Fruit fly (Drosophila melanogaster) whole organism, embryonic: ENCODE data around the gene Shawn.

Experiments used
- Antp ChIP-seq: fragments of 200-800 bp; sonication (Bioruptor generic); optimal IDR thresholded peaks from 3 replicates; lab custom pipeline; 2016; ENCODE audit warnings: missing biosample characterization, missing genetic modification characterization
- Atf-2 ChIP-seq: fragments of 200-800 bp; sonication (Bioruptor generic); optimal IDR thresholded peaks from 2 replicates; lab custom pipeline; 2016; ENCODE audit warnings: missing biosample characterization, missing genetic modification characterization
- B-H2 ChIP-seq: fragments of 200-800 bp; sonication (Bioruptor generic); optimal IDR thresholded peaks from 2 replicates; lab custom pipeline; 2018; ENCODE audit warnings: missing biosample characterization, mild to moderate bottlenecking, missing genetic modification characterization
- CG10274 ChIP-seq: fragments of 200-800 bp; sonication (Bioruptor generic); optimal IDR thresholded peaks from 3 replicates; lab custom pipeline; 2017; ENCODE audit warnings: missing biosample characterization, mild to moderate bottlenecking, missing genetic modification characterization
- CG10979 ChIP-seq: fragments of 200-800 bp; sonication (Bioruptor generic); optimal IDR thresholded peaks from 2 replicates; lab custom pipeline; 2018; ENCODE audit warnings: missing biosample characterization, mild to moderate bottlenecking, missing genetic modification characterization, moderate library complexity
- CG11560 ChIP-seq: fragments of 200-800 bp; sonication (Bioruptor generic); IDR thresholded peaks from 3 replicates; pipeline ENCODE4 v1.3.6; 2022; ENCODE audit warnings: missing biosample characterization, missing genetic modification characterization
- CG1233 ChIP-seq: fragments of 200-800 bp; sonication (Bioruptor generic); optimal IDR thresholded peaks from 4 replicates; lab custom pipeline; 2018; ENCODE audit warnings: missing biosample characterization, mild to moderate bottlenecking, missing genetic modification characterization
- CG14441 ChIP-seq: fragments of 200-800 bp; sonication (Bioruptor generic); IDR thresholded peaks from 2 replicates; pipeline ENCODE4 v1.3.6; 2022; ENCODE audit warnings: missing biosample characterization, missing genetic modification characterization
- CG16863 ChIP-seq: fragments of 200-800 bp; sonication (Bioruptor generic); optimal IDR thresholded peaks from 3 replicates; lab custom pipeline; 2016; ENCODE audit warnings: missing biosample characterization, missing genetic modification characterization
- CG17802 ChIP-seq: fragments of 200-800 bp; sonication (Bioruptor generic); optimal IDR thresholded peaks from 2 replicates; lab custom pipeline; 2018; ENCODE audit warnings: missing biosample characterization, mild to moderate bottlenecking, missing genetic modification characterization, moderate library complexity
- CG2875 ChIP-seq: fragments of 200-800 bp; sonication (Bioruptor generic); optimal IDR thresholded peaks from 2 replicates; lab custom pipeline; 2017; ENCODE audit warnings: missing biosample characterization, mild to moderate bottlenecking, missing genetic modification characterization, missing genetic modification reagents
- CG30431 ChIP-seq: fragments of 200-800 bp; sonication (Bioruptor generic); optimal IDR thresholded peaks from 2 replicates; lab custom pipeline; 2017; ENCODE audit warnings: missing biosample characterization, missing genetic modification characterization
- CG32532 ChIP-seq: fragments of 200-800 bp; sonication (Bioruptor generic); IDR thresholded peaks from 2 replicates; pipeline ENCODE4 v1.3.6; 2022; ENCODE audit warnings: missing biosample characterization, missing genetic modification characterization
- CG3281 ChIP-seq: fragments of 200-800 bp; sonication (Bioruptor generic); optimal IDR thresholded peaks from 3 replicates; lab custom pipeline; 2017; ENCODE audit warnings: missing biosample characterization, mild to moderate bottlenecking, missing genetic modification characterization
- CG34422 ChIP-seq: fragments of 200-800 bp; sonication (Bioruptor generic); IDR thresholded peaks from 3 replicates; pipeline ENCODE4 v1.3.6; 2022; ENCODE audit warnings: missing biosample characterization, missing genetic modification characterization
- CG4854 ChIP-seq: fragments of 200-800 bp; sonication (Bioruptor generic); optimal IDR thresholded peaks from 2 replicates; lab custom pipeline; 2016; ENCODE audit warnings: missing biosample characterization, missing genetic modification characterization, inconsistent platforms
- CG5180 ChIP-seq: fragments of 200-800 bp; sonication (Bioruptor generic); optimal IDR thresholded peaks from 3 replicates; lab custom pipeline; 2017; ENCODE audit warnings: missing biosample characterization, missing genetic modification characterization, mild to moderate bottlenecking, moderate library complexity, missing genetic modification reagents
- CG6254 ChIP-seq: fragments of 200-800 bp; sonication (Bioruptor generic); optimal IDR thresholded peaks from 3 replicates; lab custom pipeline; 2017; ENCODE audit warnings: mild to moderate bottlenecking, missing biosample characterization, missing genetic modification reagents, missing genetic modification characterization
- CG6813 ChIP-seq: fragments of 200-800 bp; sonication (Bioruptor generic); optimal IDR thresholded peaks from 2 replicates; lab custom pipeline; 2017; ENCODE audit warnings: missing biosample characterization, missing genetic modification characterization, mild to moderate bottlenecking, moderate library complexity, missing genetic modification reagents
- CG8924 ChIP-seq: fragments of 200-800 bp; optimal IDR thresholded peaks from 3 replicates; lab custom pipeline; 2019; ENCODE audit warnings: missing biosample characterization, mild to moderate bottlenecking, missing genetic modification characterization, moderate library complexity
- CG9817 ChIP-seq: fragments of 200-800 bp; sonication (Bioruptor generic); optimal IDR thresholded peaks from 2 replicates; lab custom pipeline; 2018; ENCODE audit warnings: missing biosample characterization, mild to moderate bottlenecking, missing genetic modification characterization, moderate library complexity
- CHES-1-like ChIP-seq: fragments of 200-800 bp; sonication (Bioruptor generic); optimal IDR thresholded peaks from 2 replicates; lab custom pipeline; 2016; ENCODE audit warnings: missing biosample characterization, missing genetic modification characterization
- Dfd ChIP-seq, 2 experiments: fragments of >200 bp; optimal IDR thresholded peaks; 2 replicates each; lab custom pipeline; 2017; ENCODE audit warnings: missing biosample characterization in 2 of 2, missing genetic modification characterization in 2 of 2
- Dip2 ChIP-seq: fragments of 200-800 bp; sonication (Bioruptor generic); IDR thresholded peaks from 2 replicates; pipeline ENCODE4 v1.3.6; 2022; ENCODE audit warnings: missing biosample characterization, missing genetic modification characterization
- ERR ChIP-seq: fragments of 200-800 bp; sonication (Bioruptor generic); optimal IDR thresholded peaks from 2 replicates; lab custom pipeline; 2016; ENCODE audit warnings: missing biosample characterization, missing genetic modification characterization
- Gsc ChIP-seq: fragments of 200-800 bp; sonication (Bioruptor generic); IDR thresholded peaks from 2 replicates; pipeline ENCODE4 v1.3.6; 2022; ENCODE audit warnings: missing biosample characterization, missing genetic modification characterization
- Rx ChIP-seq: fragments of 200-800 bp; sonication (Bioruptor generic); IDR thresholded peaks from 2 replicates; pipeline ENCODE4 v1.3.6; 2022; ENCODE audit warnings: missing biosample characterization, missing genetic modification characterization
- Spps ChIP-seq: fragments of 200-800 bp; sonication (Bioruptor generic); optimal IDR thresholded peaks from 2 replicates; lab custom pipeline; 2018; ENCODE audit warnings: missing biosample characterization, mild to moderate bottlenecking, missing genetic modification characterization
- al ChIP-seq: fragments of 200-800 bp; sonication (Bioruptor generic); IDR thresholded peaks from 2 replicates; pipeline ENCODE4 v1.3.6; 2022; ENCODE audit warnings: missing biosample characterization, missing genetic modification characterization
- ara ChIP-seq: fragments of 200-800 bp; sonication (Bioruptor generic); IDR thresholded peaks from 2 replicates; pipeline ENCODE4 v1.3.6; 2022; ENCODE audit warnings: missing biosample characterization, missing genetic modification characterization
- ato ChIP-seq: fragments of 200-800 bp; sonication (Bioruptor generic); IDR thresholded peaks from 2 replicates; pipeline ENCODE4 v1.3.6; 2022; ENCODE audit warnings: missing biosample characterization, missing genetic modification characterization; ENCODE audit not compliant: partially characterized antibody
- chn ChIP-seq: fragments of 200-800 bp; sonication (Bioruptor generic); optimal IDR thresholded peaks from 2 replicates; lab custom pipeline; 2016; ENCODE audit warnings: missing biosample characterization, missing genetic modification characterization
- crp ChIP-seq, 2 experiments: fragments of 200-800 bp; sonication (Bioruptor generic); optimal IDR thresholded peaks; 2 replicates in 1 of 2; 3 replicates in 1 of 2; lab custom pipeline; 2017; ENCODE audit warnings: missing biosample characterization in 2 of 2, missing genetic modification characterization in 2 of 2, mild to moderate bottlenecking in 1 of 2, moderate library complexity in 1 of 2
- da ChIP-seq: fragments of 200-800 bp; sonication (Bioruptor generic); optimal IDR thresholded peaks from 2 replicates; lab custom pipeline; 2016; ENCODE audit warnings: missing biosample characterization, missing genetic modification characterization
- dimm ChIP-seq: fragments of 200-800 bp; sonication (Bioruptor generic); IDR thresholded peaks from 2 replicates; pipeline ENCODE4 v1.3.6; 2022; ENCODE audit warnings: missing biosample characterization, missing genetic modification characterization
- disco-r ChIP-seq: fragments of 200-800 bp; sonication (Bioruptor generic); optimal IDR thresholded peaks from 2 replicates; lab custom pipeline; 2016; ENCODE audit warnings: missing biosample characterization, missing genetic modification characterization
- grau ChIP-seq: fragments of 200-800 bp; optimal IDR thresholded peaks from 3 replicates; lab custom pipeline; 2019; ENCODE audit warnings: missing biosample characterization, mild to moderate bottlenecking, missing genetic modification characterization, moderate library complexity
- grn ChIP-seq: fragments of 200-800 bp; sonication (Bioruptor generic); optimal IDR thresholded peaks from 3 replicates; lab custom pipeline; 2017; ENCODE audit warnings: missing biosample characterization, missing genetic modification characterization
- kah ChIP-seq: fragments of 200-800 bp; sonication (Bioruptor generic); optimal IDR thresholded peaks from 2 replicates; lab custom pipeline; 2018; ENCODE audit warnings: missing biosample characterization, mild to moderate bottlenecking, missing genetic modification characterization
- luna ChIP-seq: fragments of 200-800 bp; sonication (Bioruptor generic); optimal IDR thresholded peaks from 2 replicates; lab custom pipeline; 2016; ENCODE audit warnings: missing biosample characterization, missing genetic modification characterization
- p53 ChIP-seq: fragments of 200-800 bp; sonication (Bioruptor generic); optimal IDR thresholded peaks from 2 replicates; lab custom pipeline; 2016; ENCODE audit warnings: missing biosample characterization, missing genetic modification characterization
- pho ChIP-seq: fragments of 200-800 bp; sonication (Bioruptor generic); optimal IDR thresholded peaks from 2 replicates; lab custom pipeline; 2016; ENCODE audit warnings: missing biosample characterization, missing genetic modification characterization
- phol ChIP-seq: fragments of 200-800 bp; sonication (Bioruptor generic); optimal IDR thresholded peaks from 3 replicates; lab custom pipeline; 2018; ENCODE audit warnings: missing biosample characterization, mild to moderate bottlenecking, missing genetic modification characterization, moderate library complexity
- prd ChIP-seq, 3 experiments: fragments of >200 bp in 2 of 3; fragments of 200-800 bp in 1 of 3; sonication (Bioruptor generic) in 1 of 3; optimal IDR thresholded peaks in 2 of 3; IDR thresholded peaks in 1 of 3; 2 replicates in 2 of 3; 3 replicates in 1 of 3; pipeline versions ENCODE4 v1.3.6 to Lab custom; 2017 to 2022; ENCODE audit warnings: missing biosample characterization in 1 of 3, missing genetic modification characterization in 1 of 3
- scrt ChIP-seq: fragments of 200-800 bp; sonication (Bioruptor generic); optimal IDR thresholded peaks from 2 replicates; lab custom pipeline; 2018; ENCODE audit warnings: missing biosample characterization, mild to moderate bottlenecking, missing genetic modification characterization, moderate library complexity
- sens ChIP-seq: fragments of 200-800 bp; sonication (Bioruptor generic); peaks from one replicate; lab custom pipeline; 2016; ENCODE audit warnings: missing biosample characterization, missing genetic modification characterization
- slbo ChIP-seq: fragments of 200-800 bp; sonication (Bioruptor generic); IDR thresholded peaks from 2 replicates; pipeline ENCODE4 v1.3.6; 2022; ENCODE audit warnings: missing biosample characterization, missing genetic modification characterization
- sob ChIP-seq: fragments of 200-800 bp; sonication (Bioruptor generic); IDR thresholded peaks from 2 replicates; pipeline ENCODE4 v1.3.6; 2022; ENCODE audit warnings: missing biosample characterization, missing genetic modification characterization
- tup ChIP-seq: fragments of 200-800 bp; sonication (Bioruptor generic); optimal IDR thresholded peaks from 2 replicates; lab custom pipeline; 2016; ENCODE audit warnings: missing biosample characterization, mild to moderate bottlenecking, missing genetic modification characterization, moderate library complexity
- zen ChIP-seq: fragments of 200-800 bp; sonication (Bioruptor generic); optimal IDR thresholded peaks from 3 replicates; lab custom pipeline; 2018; ENCODE audit warnings: missing biosample characterization, mild to moderate bottlenecking, missing genetic modification characterization, moderate library complexity

The Shawn gene

dm6 chrX:19565714-19566316 is 45.5 kb upstream of the Shawn start, which contains the start of the genes Grip84 and car (continued):
- TF ChIP-seq CG17802 (tag; lab: Kevin White, UChicago) (peak; percentile 94), B-H2 (GFP tag; lab: Kevin White, UChicago) (no peak), grau (tag; lab: Kevin White, UChicago) (peak; percentile 81), prd (optimal IDR thresholded peaks at IDR 0.05; lab: Kevin White, UChicago) (no peak), prd (GFP tag; IDR thresholded peaks at IDR 0.05; lab: Robert Waterston, UW) (peak; percentile 77), ara (no peak), Dfd (GFP tag; optimal IDR thresholded peaks at IDR 0.05; lab: Kevin White, UChicago) (peak in 1 of 2 experiments; percentile 24), chn (GFP tag; lab: Kevin White, UChicago) (peak; percentile 20), slbo (GFP tag; lab: Robert Waterston, UW) (peak; percentile 84), CHES-1-like (GFP tag; lab: Kevin White, UChicago) (no peak), grn (GFP tag; lab: Kevin White, UChicago) (no peak), CG10274 (GFP tag; lab: Kevin White, UChicago) (no peak), CG1233 (GFP tag; lab: Kevin White, UChicago) (peak; percentile 43), disco-r (no peak), zen (peak; percentile 61), CG34422 (peak; percentile 43; the same call in 1 of the 3 replicates), scrt (GFP tag; lab: Kevin White, UChicago) (no peak), Antp (peak; percentile 44), CG32532 (GFP tag; lab: Robert Waterston, UW) (peak; percentile 93), CG10979 (tag; lab: Kevin White, UChicago) (peak; percentile 60), kah (no peak), pho (GFP tag; lab: Kevin White, UChicago) (peak; percentile 55), Rx (GFP tag; lab: Robert Waterston, UW) (no peak), ERR (no peak), phol (tag; lab: Kevin White, UChicago) (peak; percentile 83), sens (GFP tag; lab: Kevin White, UChicago) (peak; percentile 91), Dip2 (GFP tag; lab: Robert Waterston, UW) (no peak), CG30431 (peak; percentile 56), Atf-2 (no peak), sob (peak; percentile 66), CG11560 (tag; lab: Robert Waterston, UW) (0 out of 3 replicates have a peak, but pooled peaks have one; percentile 51), CG5180 (GFP tag; lab: Kevin White, UChicago) (no peak), Gsc (GFP tag; lab: Robert Waterston, UW) (no peak), da (peak; percentile 25), crp (GFP tag; optimal IDR thresholded peaks at IDR 0.05; lab: Kevin White, UChicago) (peak; percentile 37 to 90), Spps (tag; lab: Kevin White, UChicago) (peak; percentile 26), CG3281 (no peak), CG16863 (GFP tag; lab: Kevin White, UChicago) (no peak), p53 (GFP tag; lab: Kevin White, UChicago) (peak; percentile 18), CG14441 (GFP tag; lab: Robert Waterston, UW) (peak; percentile 67), ato (GFP tag; lab: Robert Waterston, UW) (no peak), luna (no peak), tup (GFP tag; lab: Kevin White, UChicago) (no peak), CG6254 (GFP tag; lab: Kevin White, UChicago) (no peak), CG6813 (GFP tag; lab: Kevin White, UChicago) (no peak), al (peak; percentile 66), CG9817 (tag; lab: Kevin White, UChicago) (peak; percentile 84), CG4854 (no peak), CG2875 (GFP tag; lab: Kevin White, UChicago) (no peak), CG8924 (peak; percentile 76), dimm (GFP tag; lab: Robert Waterston, UW) (no peak)
